Fruit fly (Drosophila melanogaster): Measurements from ENCODE around the gene Nin.

Nin gene

dm6 chr2L:5226891-5227554 lies 51.3 kb downstream of the Nin start:
- no peak for TF ChIP-seq CG34406 (GFP tag; optimal IDR thresholded peaks at IDR 0.05)

- TF ChIP-seq CG34406 (GFP tag; optimal IDR thresholded peaks at IDR 0.05) (no peak), CG9139 (GFP tag; optimal IDR thresholded peaks at IDR 0.05) (no peak), cyc (GFP tag; optimal IDR thresholded peaks at IDR 0.05) (peak; percentile 27), CG1621 (tag; optimal IDR thresholded peaks at IDR 0.05) (no peak), Ets96B (tag; optimal IDR thresholded peaks at IDR 0.05) (no peak), achi (GFP tag; optimal IDR thresholded peaks at IDR 0.05) (peak; percentile 27), CG8119 (GFP tag; IDR thresholded peaks at IDR 0.05) (peak; percentile 79), OdsH (GFP tag; optimal IDR thresholded peaks at IDR 0.05) (peak; percentile 55), CG6854 (GFP tag; optimal IDR thresholded peaks at IDR 0.05) (no peak), CG32006 (GFP tag; optimal IDR thresholded peaks at IDR 0.05) (peak; percentile 64), dac (GFP tag; optimal IDR thresholded peaks at IDR 0.05) (no peak), net (GFP tag; optimal IDR thresholded peaks at IDR 0.05) (peak; percentile 26), Hr38 (GFP tag; optimal IDR thresholded peaks at IDR 0.05) (no peak), Blimp-1 (GFP tag; optimal IDR thresholded peaks at IDR 0.05) (no peak), CG7368 (GFP tag; optimal IDR thresholded peaks at IDR 0.05) (no peak), CG8319 (GFP tag; optimal IDR thresholded peaks at IDR 0.05) (no peak), Sox14 (GFP tag; optimal IDR thresholded peaks at IDR 0.05) (peak; percentile 34), svp (GFP tag) (no peak), CG8632 (GFP tag; optimal IDR thresholded peaks at IDR 0.05) (no peak), Eip93F (GFP tag; optimal IDR thresholded peaks at IDR 0.05) (no peak), Met (GFP tag; optimal IDR thresholded peaks at IDR 0.05) (peak; percentile 48), fd59A (GFP tag; optimal IDR thresholded peaks at IDR 0.05) (no peak), eg (GFP tag; IDR thresholded peaks at IDR 0.05) (peak; percentile 86), CG6276 (GFP tag; optimal IDR thresholded peaks at IDR 0.05) (peak; percentile 32), CG4318 (GFP tag; optimal IDR thresholded peaks at IDR 0.05) (peak; percentile 26), Eip75B (GFP tag; optimal IDR thresholded peaks at IDR 0.05) (no peak), Sox102F (GFP tag; optimal IDR thresholded peaks at IDR 0.05) (peak; percentile 6), fkh (GFP tag; optimal IDR thresholded peaks at IDR 0.05) (no peak), CG16779 (tag; optimal IDR thresholded peaks at IDR 0.05) (no peak), CG31627 (GFP tag; optimal IDR thresholded peaks at IDR 0.05) (peak; percentile 53), spab (GFP tag; optimal IDR thresholded peaks at IDR 0.05) (no peak), lz (GFP tag; optimal IDR thresholded peaks at IDR 0.05) (peak; percentile 40), acj6 (GFP tag; optimal IDR thresholded peaks at IDR 0.05) (peak; percentile 46), Sox15 (GFP tag; optimal IDR thresholded peaks at IDR 0.05) (no peak), ss (GFP tag; optimal IDR thresholded peaks at IDR 0.05) (no peak), CG15336 (GFP tag; IDR thresholded peaks at IDR 0.05) (peak; percentile 84), CG11902 (GFP tag; optimal IDR thresholded peaks at IDR 0.05) (no peak), salr (GFP tag; optimal IDR thresholded peaks at IDR 0.05) (peak in 1 of 2 experiments; percentile 4), CG3032 (tag; optimal IDR thresholded peaks at IDR 0.05) (no peak), CG10631 (GFP tag; optimal IDR thresholded peaks at IDR 0.05) (peak; percentile 16), CG11294 (GFP tag; IDR thresholded peaks at IDR 0.05) (peak; percentile 47; the same call in 1 of the 2 replicates), Ets21C (GFP tag; optimal IDR thresholded peaks at IDR 0.05) (peak; percentile 9), vri (GFP tag; optimal IDR thresholded peaks at IDR 0.05) (peak; percentile 12), Hr4 (GFP tag; optimal IDR thresholded peaks at IDR 0.05) (peak; percentile 75), Smox (GFP tag; optimal IDR thresholded peaks at IDR 0.05) (no peak), pdm3 (GFP tag; optimal IDR thresholded peaks at IDR 0.05) (peak; percentile 49), Lpt (GFP tag; optimal IDR thresholded peaks at IDR 0.05) (peak; percentile 38), CG6792 (GFP tag; optimal IDR thresholded peaks at IDR 0.05) (peak; percentile 7), Eip78C (GFP tag) (no peak)
These were observed 52.7 kb downstream of the Nin start for dm6 chr2L:5225547-5226213.

Measured in whole organism, prepupa.